Fruit fly (Drosophila melanogaster) whole organism, prepupa: Measurements from ENCODE around the gene CG6901.
A peak's percentile ranks its signal among the peaks of the same experiment; 100 is the strongest.

ENCODE experiments used
- CG10669 ChIP-seq: fragments of 200-800 bp; sonication (Bioruptor generic); optimal IDR thresholded peaks from 3 replicates; lab custom pipeline; 2018; ENCODE audit warnings: missing biosample characterization, mild to moderate bottlenecking, missing genetic modification characterization, moderate library complexity
- CG15336 ChIP-seq: fragments of 200-800 bp; sonication (Bioruptor generic); IDR thresholded peaks from 2 replicates; pipeline ENCODE4 v1.3.6; 2022; ENCODE audit warnings: missing biosample characterization, missing genetic modification characterization
- CG1621 ChIP-seq: fragments of 200-800 bp; sonication (Bioruptor generic); optimal IDR thresholded peaks from 3 replicates; lab custom pipeline; 2018; ENCODE audit warnings: missing biosample characterization, mild to moderate bottlenecking, missing genetic modification characterization
- CG16779 ChIP-seq: fragments of 200-800 bp; sonication (Bioruptor generic); optimal IDR thresholded peaks from 3 replicates; lab custom pipeline; 2017; ENCODE audit warnings: missing biosample characterization, mild to moderate bottlenecking, missing genetic modification characterization
- CG31627 ChIP-seq: fragments of 200-800 bp; sonication (Bioruptor generic); optimal IDR thresholded peaks from 3 replicates; lab custom pipeline; 2016; ENCODE audit warnings: missing biosample characterization, missing genetic modification characterization
- CG32006 ChIP-seq: fragments of 200-800 bp; sonication (Bioruptor generic); optimal IDR thresholded peaks from 3 replicates; lab custom pipeline; 2017; ENCODE audit warnings: missing biosample characterization, mild to moderate bottlenecking, missing genetic modification characterization
- CG34406 ChIP-seq: fragments of 200-800 bp; sonication (Bioruptor generic); optimal IDR thresholded peaks from 3 replicates; lab custom pipeline; 2016; ENCODE audit warnings: missing biosample characterization, missing genetic modification characterization
- CG6163 ChIP-seq: fragments of 200-800 bp; sonication (Bioruptor generic); IDR thresholded peaks from 3 replicates; pipeline ENCODE4 v1.3.6; 2022; ENCODE audit warnings: missing biosample characterization, missing genetic modification characterization
- CG6276 ChIP-seq: fragments of 200-800 bp; sonication (Bioruptor generic); optimal IDR thresholded peaks from 2 replicates; lab custom pipeline; 2017; ENCODE audit warnings: missing biosample characterization, mild to moderate bottlenecking, missing genetic modification characterization
- CG6808 ChIP-seq: fragments of 200-800 bp; sonication (Bioruptor generic); optimal IDR thresholded peaks from 3 replicates; lab custom pipeline; 2017; ENCODE audit warnings: missing biosample characterization, missing genetic modification characterization, mild to moderate bottlenecking, moderate library complexity, missing genetic modification reagents
- CG6854 ChIP-seq: fragments of 200-800 bp; sonication (Bioruptor generic); optimal IDR thresholded peaks from 2 replicates; lab custom pipeline; 2017; ENCODE audit warnings: missing biosample characterization, mild to moderate bottlenecking, missing genetic modification characterization
- CG8119 ChIP-seq: fragments of 200-800 bp; sonication (Bioruptor generic); IDR thresholded peaks from 3 replicates; pipeline ENCODE4 v1.3.6; 2022; ENCODE audit warnings: missing biosample characterization, missing genetic modification characterization
- CG8632 ChIP-seq: fragments of 200-800 bp; sonication (Bioruptor generic); optimal IDR thresholded peaks from 3 replicates; lab custom pipeline; 2016; ENCODE audit warnings: missing biosample characterization, missing genetic modification characterization
- CG9139 ChIP-seq: fragments of 200-800 bp; sonication (Bioruptor generic); optimal IDR thresholded peaks from 3 replicates; lab custom pipeline; 2017; ENCODE audit warnings: missing biosample characterization, mild to moderate bottlenecking, missing genetic modification characterization
- Eip75B ChIP-seq: fragments of 200-800 bp; sonication (Bioruptor generic); optimal IDR thresholded peaks from 3 replicates; lab custom pipeline; 2016; ENCODE audit warnings: missing biosample characterization, missing genetic modification characterization
- Eip78C ChIP-seq: fragments of 200-800 bp; sonication (Bioruptor generic); peaks from one replicate; lab custom pipeline; 2016; ENCODE audit warnings: missing biosample characterization, missing genetic modification characterization
- Ets96B ChIP-seq: fragments of 200-800 bp; optimal IDR thresholded peaks from 2 replicates; lab custom pipeline; 2019; ENCODE audit warnings: missing biosample characterization, mild to moderate bottlenecking, missing genetic modification characterization, moderate library complexity
- Hr38 ChIP-seq: sonication (Bioruptor generic); optimal IDR thresholded peaks from 2 replicates; lab custom pipeline; 2016; ENCODE audit warnings: missing biosample characterization, missing genetic modification characterization
- Hr39 ChIP-seq: fragments of 200-800 bp; sonication (Bioruptor generic); optimal IDR thresholded peaks from 2 replicates; lab custom pipeline; 2016; ENCODE audit warnings: missing biosample characterization, missing genetic modification characterization
- Hr4 ChIP-seq: fragments of 200-800 bp; sonication (Bioruptor generic); optimal IDR thresholded peaks from 3 replicates; lab custom pipeline; 2016; ENCODE audit warnings: missing biosample characterization, missing genetic modification characterization
- Smox ChIP-seq: fragments of 200-800 bp; sonication (Bioruptor generic); optimal IDR thresholded peaks from 3 replicates; lab custom pipeline; 2016; ENCODE audit warnings: missing biosample characterization, missing genetic modification characterization
- Sox102F ChIP-seq: fragments of 200-800 bp; sonication (Bioruptor generic); optimal IDR thresholded peaks from 2 replicates; lab custom pipeline; 2016; ENCODE audit warnings: missing biosample characterization, mild to moderate bottlenecking, missing genetic modification characterization
- Sox14 ChIP-seq: fragments of 200-800 bp; sonication (Bioruptor generic); optimal IDR thresholded peaks from 3 replicates; lab custom pipeline; 2016; ENCODE audit warnings: missing biosample characterization, missing genetic modification characterization
- Sox15 ChIP-seq: fragments of 200-800 bp; sonication (Bioruptor generic); optimal IDR thresholded peaks from 3 replicates; lab custom pipeline; 2016; ENCODE audit warnings: missing biosample characterization, missing genetic modification characterization
- achi ChIP-seq: fragments of 200-800 bp; sonication (Bioruptor generic); optimal IDR thresholded peaks from 3 replicates; lab custom pipeline; 2016; ENCODE audit warnings: missing biosample characterization, missing genetic modification characterization
- acj6 ChIP-seq: fragments of 200-800 bp; sonication (Bioruptor generic); optimal IDR thresholded peaks from 3 replicates; lab custom pipeline; 2016; ENCODE audit warnings: missing biosample characterization, missing genetic modification characterization
- dac ChIP-seq: fragments of 200-800 bp; sonication (Bioruptor generic); optimal IDR thresholded peaks from 2 replicates; lab custom pipeline; 2017; ENCODE audit warnings: missing biosample characterization, mild to moderate bottlenecking, missing genetic modification characterization
- dsx ChIP-seq: fragments of 200-800 bp; optimal IDR thresholded peaks from 3 replicates; lab custom pipeline; 2019; ENCODE audit warnings: missing biosample characterization, mild to moderate bottlenecking, missing genetic modification characterization, moderate library complexity; ENCODE audit not compliant: poor library complexity, severe bottlenecking
- eg ChIP-seq: fragments of 200-800 bp; sonication (Bioruptor generic); IDR thresholded peaks from 3 replicates; pipeline ENCODE4 v1.3.6; 2022; ENCODE audit warnings: missing biosample characterization, missing genetic modification characterization
- esn ChIP-seq: fragments of 200-800 bp; sonication (Bioruptor generic); optimal IDR thresholded peaks from 2 replicates; lab custom pipeline; 2016; ENCODE audit warnings: missing biosample characterization, mild to moderate bottlenecking, missing genetic modification characterization, moderate library complexity
- fd59A ChIP-seq: fragments of 200-800 bp; sonication (Bioruptor generic); optimal IDR thresholded peaks from 2 replicates; lab custom pipeline; 2017; ENCODE audit warnings: missing biosample characterization, mild to moderate bottlenecking, missing genetic modification characterization, missing genetic modification reagents
- fkh ChIP-seq: fragments of 200-800 bp; sonication (Bioruptor generic); optimal IDR thresholded peaks from 3 replicates; lab custom pipeline; 2017; ENCODE audit warnings: missing biosample characterization, mild to moderate bottlenecking, missing genetic modification characterization, moderate library complexity
- lz ChIP-seq: fragments of 200-800 bp; sonication (Bioruptor generic); optimal IDR thresholded peaks from 3 replicates; lab custom pipeline; 2016; ENCODE audit warnings: missing biosample characterization, missing genetic modification characterization
- net ChIP-seq: fragments of 200-800 bp; sonication (Bioruptor generic); optimal IDR thresholded peaks from 3 replicates; lab custom pipeline; 2016; ENCODE audit warnings: missing biosample characterization, missing genetic modification characterization
- spab ChIP-seq: fragments of 200-800 bp; sonication (Bioruptor generic); optimal IDR thresholded peaks from 2 replicates; lab custom pipeline; 2017; ENCODE audit warnings: missing biosample characterization, mild to moderate bottlenecking, missing genetic modification characterization, missing genetic modification reagents
- ss ChIP-seq, 2 experiments: fragments of 200-800 bp; sonication (Bioruptor generic); optimal IDR thresholded peaks; 2 replicates in 1 of 2; 3 replicates in 1 of 2; lab custom pipeline; 2017 to 2018; ENCODE audit warnings: mild to moderate bottlenecking in 2 of 2, missing biosample characterization in 2 of 2, missing genetic modification characterization in 2 of 2, moderate library complexity in 1 of 2
- svp ChIP-seq: fragments of 200-800 bp; sonication (Bioruptor generic); peaks from one replicate; lab custom pipeline; 2016; ENCODE audit warnings: missing biosample characterization, missing genetic modification characterization
- vri ChIP-seq: fragments of 200-800 bp; sonication (Bioruptor generic); optimal IDR thresholded peaks from 3 replicates; lab custom pipeline; 2016; ENCODE audit warnings: missing biosample characterization, mild to moderate bottlenecking, missing genetic modification characterization

CG6901 gene

dm6 chr3R:16282080-16282690, 41.0 kb upstream of the CG6901 start:
- TF ChIP-seq CG6163 (GFP tag; lab: Robert Waterston, UW) (peak; percentile 49; the same call in 1 of the 3 replicates), ss (GFP tag; optimal IDR thresholded peaks at IDR 0.05; lab: Kevin White, UChicago) (peak in 1 of 2 experiments; percentile 3), esn (GFP tag; lab: Kevin White, UChicago) (no peak), vri (peak; percentile 14), eg (0 out of 3 replicates have a peak, but pooled peaks have one; percentile 16), CG34406 (peak; percentile 15), CG6276 (no peak), CG1621 (tag; lab: Kevin White, UChicago) (peak; percentile 52), Eip78C (GFP tag; lab: Kevin White, UChicago) (peak; percentile 53), net (GFP tag; lab: Kevin White, UChicago) (peak; percentile 29), Sox14 (GFP tag; lab: Kevin White, UChicago) (no peak), dac (GFP tag; lab: Kevin White, UChicago) (no peak), fkh (GFP tag; lab: Kevin White, UChicago) (peak; percentile 89), svp (GFP tag; lab: Kevin White, UChicago) (peak; percentile 66), Ets96B (tag; lab: Kevin White, UChicago) (no peak)
- TF ChIP-seq, all 60 proteins: peak for 10

dm6 chr3R:16284481-16284880, 38.7 kb upstream of the CG6901 start:
- TF ChIP-seq Hr4 (GFP tag; lab: Kevin White, UChicago) (peak; percentile 14), CG32006 (GFP tag; lab: Kevin White, UChicago) (peak; percentile 55), Hr39 (GFP tag; lab: Kevin White, UChicago) (no peak)

- no peak for TF ChIP-seq net (GFP tag; lab: Kevin White, UChicago)
- no peak for TF ChIP-seq Smox (GFP tag; lab: Kevin White, UChicago)
- TF ChIP-seq Eip78C (GFP tag; lab: Kevin White, UChicago), result peak; percentile 26
- TF ChIP-seq fd59A (GFP tag; lab: Kevin White, UChicago), result no peak
- no peak for TF ChIP-seq lz (GFP tag; lab: Kevin White, UChicago)
- TF ChIP-seq Sox15, result no peak
- no peak for TF ChIP-seq CG16779
- TF ChIP-seq eg, result 0 out of 3 replicates have a peak, but pooled peaks have one; percentile 10
- TF ChIP-seq vri, result peak; percentile 41
- peak; percentile 99 for TF ChIP-seq svp (GFP tag; lab: Kevin White, UChicago)
- TF ChIP-seq CG6808 (GFP tag; lab: Kevin White, UChicago), result no peak
- TF ChIP-seq acj6 (GFP tag; lab: Kevin White, UChicago), result no peak
Measured at dm6 chr3R:16284901-16285300, 38.3 kb upstream of the CG6901 start.

- TF ChIP-seq Hr4 (GFP tag; lab: Kevin White, UChicago) (peak; percentile 14), fkh (GFP tag; lab: Kevin White, UChicago) (peak; percentile 79), Hr38 (GFP tag; lab: Kevin White, UChicago) (no peak), CG31627 (GFP tag; lab: Kevin White, UChicago) (no peak), svp (GFP tag; lab: Kevin White, UChicago) (no peak), vri (peak; percentile 84), Eip78C (GFP tag; lab: Kevin White, UChicago) (peak; percentile 48), CG6163 (GFP tag; lab: Robert Waterston, UW) (no peak), Sox14 (GFP tag; lab: Kevin White, UChicago) (no peak)
- TF ChIP-seq, all 60 proteins: peak for 4
Measured at dm6 chr3R:16285612-16286188, 37.5 kb upstream of the CG6901 start.

- TF ChIP-seq CG8119 (0 out of 3 replicates have a peak, but pooled peaks have one; percentile 26), CG6808 (GFP tag; lab: Kevin White, UChicago) (peak; percentile 50), ss (GFP tag; optimal IDR thresholded peaks at IDR 0.05; lab: Kevin White, UChicago) (peak; percentile 7 to 26), CG9139 (GFP tag; lab: Kevin White, UChicago) (peak; percentile 60), dsx (peak; percentile 38), spab (GFP tag; lab: Kevin White, UChicago) (peak; percentile 8), achi (no peak), CG8632 (GFP tag; lab: Kevin White, UChicago) (no peak), Eip75B (GFP tag; lab: Kevin White, UChicago) (no peak), CG15336 (0 out of 2 replicates have a peak, but pooled peaks have one; percentile 8), svp (GFP tag; lab: Kevin White, UChicago) (no peak), CG10669 (GFP tag; lab: Kevin White, UChicago) (no peak), Sox102F (GFP tag; lab: Kevin White, UChicago) (peak; percentile 20), CG6854 (GFP tag; lab: Kevin White, UChicago) (peak; percentile 11)
Measured at dm6 chr3R:16287171-16287570, 36.0 kb upstream of the CG6901 start.
